Fruit fly (Drosophila melanogaster) whole organism: ENCODE data around the gene CG4789.

Experiments used
- CG8478 ChIP-seq: fragments of >200 bp; optimal IDR thresholded peaks from 2 replicates; lab custom pipeline; 2018; ENCODE audit warnings: inconsistent platforms
- Dll ChIP-seq: fragments of >200 bp; optimal IDR thresholded peaks from 2 replicates; lab custom pipeline; 2017
- EcR ChIP-seq, 2 experiments: fragments of >200 bp; optimal IDR thresholded peaks; 2 replicates each; lab custom pipeline; 2017; ENCODE audit warnings: missing biosample characterization in 2 of 2, missing genetic modification characterization in 2 of 2, missing genetic modification reagents in 2 of 2
- pan ChIP-seq: fragments of >200 bp; optimal IDR thresholded peaks from 2 replicates; lab custom pipeline; 2017
- psq ChIP-seq: fragments of >200 bp; optimal IDR thresholded peaks from 2 replicates; lab custom pipeline; 2017
- usp ChIP-seq: fragments of >200 bp; optimal IDR thresholded peaks from 2 replicates; lab custom pipeline; 2017; ENCODE audit warnings: missing biosample characterization, missing genetic modification characterization, mixed read lengths

CG4789 gene

dm6 chrX:16772882-16773827 lies 27.6 kb upstream of the CG4789 start:
- TF ChIP-seq EcR (GFP tag; optimal IDR thresholded peaks at IDR 0.05; lab: Kevin White, UChicago) (no peak), pan (lab: Kevin White, UChicago) (no peak), Dll (lab: Kevin White, UChicago) (no peak), CG8478 (lab: Kevin White, UChicago) (no peak)

- no peak for TF ChIP-seq pan (lab: Kevin White, UChicago)
- TF ChIP-seq usp (GFP tag; lab: Kevin White, UChicago) = no peak
- TF ChIP-seq EcR (GFP tag; optimal IDR thresholded peaks at IDR 0.05; lab: Kevin White, UChicago) = no peak
- TF ChIP-seq psq (lab: Kevin White, UChicago) = no peak
- TF ChIP-seq Dll (lab: Kevin White, UChicago) = no peak
- TF ChIP-seq CG8478 (lab: Kevin White, UChicago) = no peak
These were observed 26.3 kb upstream of the CG4789 start for dm6 chrX:16774201-16775061.

- TF ChIP-seq psq (lab: Kevin White, UChicago) (no peak), pan (lab: Kevin White, UChicago) (no peak), Dll (lab: Kevin White, UChicago) (no peak), CG8478 (lab: Kevin White, UChicago) (no peak), usp (GFP tag; lab: Kevin White, UChicago) (no peak), EcR (GFP tag; optimal IDR thresholded peaks at IDR 0.05; lab: Kevin White, UChicago) (no peak)
These were observed 25.6 kb upstream of the CG4789 start for dm6 chrX:16775083-16775482.

dm6 chrX:16778138-16778672 lies 22.5 kb upstream of the CG4789 start:
- no peak for TF ChIP-seq psq (lab: Kevin White, UChicago)
- TF ChIP-seq usp (GFP tag; lab: Kevin White, UChicago) = no peak
- no peak for TF ChIP-seq EcR (GFP tag; optimal IDR thresholded peaks at IDR 0.05; lab: Kevin White, UChicago)
- no peak for TF ChIP-seq CG8478 (lab: Kevin White, UChicago)
- TF ChIP-seq pan (lab: Kevin White, UChicago) = no peak
- TF ChIP-seq Dll (lab: Kevin White, UChicago) = no peak

- no peak for TF ChIP-seq pan (lab: Kevin White, UChicago)
These were observed 20.5 kb upstream of the CG4789 start for dm6 chrX:16780244-16780643.

dm6 chrX:16781055-16781454 lies 19.7 kb upstream of the CG4789 start:
- TF ChIP-seq CG8478 (lab: Kevin White, UChicago) (no peak), Dll (lab: Kevin White, UChicago) (no peak), pan (lab: Kevin White, UChicago) (no peak), EcR (GFP tag; optimal IDR thresholded peaks at IDR 0.05; lab: Kevin White, UChicago) (no peak), psq (lab: Kevin White, UChicago) (no peak), usp (GFP tag; lab: Kevin White, UChicago) (no peak)

dm6 chrX:16782175-16782916 lies 18.4 kb upstream of the CG4789 start:
- TF ChIP-seq psq (lab: Kevin White, UChicago) = no peak
- TF ChIP-seq pan (lab: Kevin White, UChicago) = no peak
- no peak for TF ChIP-seq EcR (GFP tag; optimal IDR thresholded peaks at IDR 0.05; lab: Kevin White, UChicago)
- no peak for TF ChIP-seq Dll (lab: Kevin White, UChicago)
- TF ChIP-seq usp (GFP tag; lab: Kevin White, UChicago) = no peak
- TF ChIP-seq CG8478 (lab: Kevin White, UChicago) = no peak

- TF ChIP-seq usp (GFP tag; lab: Kevin White, UChicago) (no peak), CG8478 (lab: Kevin White, UChicago) (no peak), pan (lab: Kevin White, UChicago) (no peak), psq (lab: Kevin White, UChicago) (no peak), Dll (lab: Kevin White, UChicago) (no peak), EcR (GFP tag; optimal IDR thresholded peaks at IDR 0.05; lab: Kevin White, UChicago) (no peak)
These were observed 17.5 kb upstream of the CG4789 start, which contains the start of gene if for dm6 chrX:16783141-16783715. TSS of gene if (minus strand) at chrX:16783434.

dm6 chrX:16783743-16784142 lies 17.0 kb upstream of the CG4789 start, which contains the start of gene mRpL22:
TSS of gene mRpL22 (plus strand) at chrX:16783933.
- TF ChIP-seq psq (lab: Kevin White, UChicago) (no peak), usp (GFP tag; lab: Kevin White, UChicago) (no peak), CG8478 (lab: Kevin White, UChicago) (no peak), pan (lab: Kevin White, UChicago) (no peak), Dll (lab: Kevin White, UChicago) (no peak), EcR (GFP tag; optimal IDR thresholded peaks at IDR 0.05; lab: Kevin White, UChicago) (no peak)
